Fruit fly (Drosophila melanogaster) whole organism, embryonic: ENCODE results near the gene CG10863.
A peak's percentile ranks its signal among the peaks of the same experiment; 100 is the strongest.

ENCODE experiments used
- Atf3 ChIP-seq: fragments of 200-800 bp; sonication (Bioruptor generic); optimal IDR thresholded peaks from 3 replicates; lab custom pipeline; 2016; ENCODE audit warnings: missing biosample characterization, missing genetic modification characterization
- Atf6 ChIP-seq: fragments of 200-800 bp; sonication (Bioruptor generic); IDR thresholded peaks from 2 replicates; pipeline ENCODE4 v1.3.6; 2022; ENCODE audit warnings: missing biosample characterization, missing genetic modification characterization
- BtbVII ChIP-seq: fragments of 200-800 bp; sonication (Bioruptor generic); optimal IDR thresholded peaks from 3 replicates; lab custom pipeline; 2017; ENCODE audit warnings: missing biosample characterization, mild to moderate bottlenecking, missing genetic modification characterization
- Bteb2 ChIP-seq: fragments of 200-800 bp; sonication (Bioruptor generic); optimal IDR thresholded peaks from 2 replicates; lab custom pipeline; 2016; ENCODE audit warnings: missing biosample characterization, missing genetic modification characterization
- CG12219 ChIP-seq: fragments of 200-800 bp; sonication (Bioruptor generic); optimal IDR thresholded peaks from 3 replicates; lab custom pipeline; 2018; ENCODE audit warnings: missing biosample characterization, mild to moderate bottlenecking, missing genetic modification characterization
- CG1233 ChIP-seq: fragments of 200-800 bp; sonication (Bioruptor generic); optimal IDR thresholded peaks from 4 replicates; lab custom pipeline; 2018; ENCODE audit warnings: missing biosample characterization, mild to moderate bottlenecking, missing genetic modification characterization
- CG12659 ChIP-seq: fragments of 200-800 bp; sonication (Bioruptor generic); optimal IDR thresholded peaks from 3 replicates; lab custom pipeline; 2017; ENCODE audit warnings: mild to moderate bottlenecking, missing biosample characterization, missing genetic modification reagents, missing genetic modification characterization
- CG13287 ChIP-seq: fragments of 200-800 bp; sonication (Bioruptor generic); IDR thresholded peaks from 2 replicates; pipeline ENCODE4 v1.3.6; 2022; ENCODE audit warnings: missing biosample characterization, missing genetic modification characterization; ENCODE audit not compliant: partially characterized antibody
- CG14050 ChIP-seq: fragments of 200-800 bp; sonication (Bioruptor generic); IDR thresholded peaks from 3 replicates; pipeline ENCODE4 v1.3.6; 2022; ENCODE audit warnings: missing biosample characterization, missing genetic modification characterization
- CG15073 ChIP-seq: fragments of 200-800 bp; sonication (Bioruptor generic); optimal IDR thresholded peaks from 2 replicates; lab custom pipeline; 2016; ENCODE audit warnings: missing biosample characterization, missing genetic modification characterization
- CG15479 ChIP-seq: fragments of 200-800 bp; sonication (Bioruptor generic); optimal IDR thresholded peaks from 3 replicates; lab custom pipeline; 2019; ENCODE audit warnings: missing biosample characterization, mild to moderate bottlenecking, missing genetic modification characterization, moderate library complexity
- CG2120 ChIP-seq: fragments of 200-800 bp; sonication (Bioruptor generic); optimal IDR thresholded peaks from 3 replicates; lab custom pipeline; 2016; ENCODE audit warnings: missing biosample characterization, missing genetic modification characterization
- CG2199 ChIP-seq: fragments of 200-800 bp; sonication (Bioruptor generic); IDR thresholded peaks from 3 replicates; pipeline ENCODE4 v1.3.6; 2022; ENCODE audit warnings: missing biosample characterization, missing genetic modification characterization
- CG2678 ChIP-seq: fragments of 200-800 bp; sonication (Bioruptor generic); optimal IDR thresholded peaks from 3 replicates; lab custom pipeline; 2019; ENCODE audit warnings: missing biosample characterization, mild to moderate bottlenecking, missing genetic modification characterization, moderate library complexity
- CG30403 ChIP-seq: fragments of 200-800 bp; sonication (Bioruptor generic); optimal IDR thresholded peaks from 3 replicates; lab custom pipeline; 2016; ENCODE audit warnings: missing biosample characterization, missing genetic modification characterization
- CG3065 ChIP-seq: fragments of 200-800 bp; sonication (Bioruptor generic); optimal IDR thresholded peaks from 2 replicates; lab custom pipeline; 2016; ENCODE audit warnings: missing biosample characterization, missing genetic modification characterization
- CG31365 ChIP-seq: fragments of 200-800 bp; sonication (Bioruptor generic); optimal IDR thresholded peaks from 2 replicates; lab custom pipeline; 2018; ENCODE audit warnings: missing biosample characterization, mild to moderate bottlenecking, missing genetic modification characterization
- CG31441 ChIP-seq: fragments of 200-800 bp; sonication (Bioruptor generic); IDR thresholded peaks from 2 replicates; pipeline ENCODE4 v1.3.6; 2022; ENCODE audit warnings: missing biosample characterization, missing genetic modification characterization
- CG33557 ChIP-seq: fragments of 200-800 bp; sonication (Bioruptor generic); optimal IDR thresholded peaks from 2 replicates; lab custom pipeline; 2019; ENCODE audit warnings: missing biosample characterization, mild to moderate bottlenecking, missing genetic modification characterization, moderate library complexity
- CG6854 ChIP-seq: fragments of 200-800 bp; sonication (Bioruptor generic); optimal IDR thresholded peaks from 3 replicates; lab custom pipeline; 2017; ENCODE audit warnings: missing biosample characterization, mild to moderate bottlenecking, missing genetic modification characterization
- CG9437 ChIP-seq: fragments of 200-800 bp; sonication (Bioruptor generic); optimal IDR thresholded peaks from 2 replicates; lab custom pipeline; 2018; ENCODE audit warnings: missing biosample characterization, mild to moderate bottlenecking, missing genetic modification characterization
- D ChIP-seq, 2 experiments: fragments of 200-800 bp in 1 of 2; fragments of >200 bp in 1 of 2; sonication (Bioruptor generic) in 1 of 2; optimal IDR thresholded peaks; 2 replicates in 1 of 2; 3 replicates in 1 of 2; lab custom pipeline; 2017; ENCODE audit warnings: mild to moderate bottlenecking in 1 of 2, missing biosample characterization in 1 of 2, missing genetic modification characterization in 1 of 2, missing genetic modification reagents in 1 of 2
- Dfd ChIP-seq, 2 experiments: fragments of >200 bp; optimal IDR thresholded peaks; 2 replicates each; lab custom pipeline; 2017; ENCODE audit warnings: missing biosample characterization in 2 of 2, missing genetic modification characterization in 2 of 2
- E2f2 ChIP-seq: fragments of 200-800 bp; sonication (Bioruptor generic); IDR thresholded peaks from 2 replicates; pipeline ENCODE4 v1.3.6; 2022; ENCODE audit warnings: missing biosample characterization, missing genetic modification characterization
- Fer1 ChIP-seq: fragments of 200-800 bp; sonication (Bioruptor generic); optimal IDR thresholded peaks from 2 replicates; lab custom pipeline; 2017; ENCODE audit warnings: missing biosample characterization, mild to moderate bottlenecking, missing genetic modification characterization
- TFAM ChIP-seq: fragments of 200-800 bp; sonication (Bioruptor generic); optimal IDR thresholded peaks from 2 replicates; lab custom pipeline; 2017; ENCODE audit warnings: missing biosample characterization, missing genetic modification characterization, inconsistent platforms
- Trl ChIP-seq, 3 experiments: fragments of >200 bp in 2 of 3; fragments of 200-800 bp in 1 of 3; sonication (Bioruptor generic) in 1 of 3; optimal IDR thresholded peaks; 2 replicates in 1 of 3; 3 replicates in 2 of 3; lab custom pipeline; 2016 to 2017; ENCODE audit warnings: missing biosample characterization in 1 of 3, missing genetic modification characterization in 1 of 3
- abd-A ChIP-seq: fragments of 200-800 bp; sonication (Bioruptor generic); optimal IDR thresholded peaks from 3 replicates; lab custom pipeline; 2019; ENCODE audit warnings: missing biosample characterization, mild to moderate bottlenecking, missing genetic modification characterization, moderate library complexity
- ap ChIP-seq: fragments of 200-800 bp; sonication (Bioruptor generic); IDR thresholded peaks from 2 replicates; pipeline ENCODE4 v1.3.6; 2022; ENCODE audit warnings: missing biosample characterization, missing genetic modification characterization
- ato ChIP-seq: fragments of 200-800 bp; sonication (Bioruptor generic); IDR thresholded peaks from 2 replicates; pipeline ENCODE4 v1.3.6; 2022; ENCODE audit warnings: missing biosample characterization, missing genetic modification characterization; ENCODE audit not compliant: partially characterized antibody
- bigmax ChIP-seq: fragments of 200-800 bp; sonication (Bioruptor generic); optimal IDR thresholded peaks from 2 replicates; lab custom pipeline; 2018; ENCODE audit warnings: missing biosample characterization, mild to moderate bottlenecking, missing genetic modification characterization
- chm ChIP-seq: fragments of 200-800 bp; sonication (Bioruptor generic); IDR thresholded peaks from 2 replicates; pipeline ENCODE4 v1.3.6; 2022; ENCODE audit warnings: missing biosample characterization, missing genetic modification characterization
- crol ChIP-seq: fragments of 200-800 bp; sonication (Bioruptor generic); IDR thresholded peaks from 2 replicates; pipeline ENCODE4 v1.3.6; 2022; ENCODE audit warnings: missing biosample characterization, missing genetic modification characterization
- dmrt99B ChIP-seq: fragments of 200-800 bp; sonication (Bioruptor generic); optimal IDR thresholded peaks from 2 replicates; lab custom pipeline; 2018; ENCODE audit warnings: missing biosample characterization, mild to moderate bottlenecking, missing genetic modification characterization, moderate library complexity
- gsb-n ChIP-seq: fragments of 200-800 bp; sonication (Bioruptor generic); optimal IDR thresholded peaks from 3 replicates; lab custom pipeline; 2018; ENCODE audit warnings: missing biosample characterization, mild to moderate bottlenecking, missing genetic modification characterization
- hkb ChIP-seq, 2 experiments: fragments of 200-800 bp in 1 of 2; fragments of >200 bp in 1 of 2; sonication (Bioruptor generic) in 1 of 2; IDR thresholded peaks in 1 of 2; optimal IDR thresholded peaks in 1 of 2; 2 replicates each; pipeline versions ENCODE4 v1.3.6 to Lab custom; 2017 to 2022; ENCODE audit warnings: missing biosample characterization in 1 of 2, missing genetic modification characterization in 1 of 2
- hth ChIP-seq: fragments of >200 bp; optimal IDR thresholded peaks from 2 replicates; lab custom pipeline; 2017; ENCODE audit warnings: inconsistent platforms
- nerfin-1 ChIP-seq: fragments of 200-800 bp; sonication (Bioruptor generic); optimal IDR thresholded peaks from 3 replicates; lab custom pipeline; 2019; ENCODE audit warnings: missing biosample characterization, mild to moderate bottlenecking, missing genetic modification characterization, moderate library complexity
- pho ChIP-seq: fragments of 200-800 bp; sonication (Bioruptor generic); optimal IDR thresholded peaks from 2 replicates; lab custom pipeline; 2016; ENCODE audit warnings: missing biosample characterization, missing genetic modification characterization
- ranshi ChIP-seq: fragments of 200-800 bp; sonication (Bioruptor generic); IDR thresholded peaks from 2 replicates; pipeline ENCODE4 v1.3.6; 2022; ENCODE audit warnings: missing biosample characterization, missing genetic modification characterization
- sens ChIP-seq: fragments of 200-800 bp; sonication (Bioruptor generic); peaks from one replicate; lab custom pipeline; 2016; ENCODE audit warnings: missing biosample characterization, missing genetic modification characterization
- shn ChIP-seq: fragments of 200-800 bp; sonication (Bioruptor generic); optimal IDR thresholded peaks from 3 replicates; lab custom pipeline; 2016; ENCODE audit warnings: missing biosample characterization, missing genetic modification characterization
- sisA ChIP-seq: fragments of 200-800 bp; sonication (Bioruptor generic); IDR thresholded peaks from 2 replicates; pipeline ENCODE4 v1.3.6; 2022; ENCODE audit warnings: missing biosample characterization, missing genetic modification characterization
- slp2 ChIP-seq: fragments of 200-800 bp; sonication (Bioruptor generic); optimal IDR thresholded peaks from 2 replicates; lab custom pipeline; 2016; ENCODE audit warnings: missing biosample characterization, missing genetic modification characterization
- toy ChIP-seq: fragments of 200-800 bp; sonication (Bioruptor generic); IDR thresholded peaks from 2 replicates; pipeline ENCODE4 v1.3.6; 2022; ENCODE audit warnings: missing biosample characterization, missing genetic modification characterization
- tx ChIP-seq: fragments of 200-800 bp; sonication (Bioruptor generic); optimal IDR thresholded peaks from 2 replicates; lab custom pipeline; 2016; ENCODE audit warnings: missing biosample characterization, missing genetic modification characterization
- vfl ChIP-seq: fragments of 200-800 bp; sonication (Bioruptor generic); optimal IDR thresholded peaks from 2 replicates; lab custom pipeline; 2016; ENCODE audit warnings: missing biosample characterization, missing genetic modification characterization

Gene CG10863

DNA sequence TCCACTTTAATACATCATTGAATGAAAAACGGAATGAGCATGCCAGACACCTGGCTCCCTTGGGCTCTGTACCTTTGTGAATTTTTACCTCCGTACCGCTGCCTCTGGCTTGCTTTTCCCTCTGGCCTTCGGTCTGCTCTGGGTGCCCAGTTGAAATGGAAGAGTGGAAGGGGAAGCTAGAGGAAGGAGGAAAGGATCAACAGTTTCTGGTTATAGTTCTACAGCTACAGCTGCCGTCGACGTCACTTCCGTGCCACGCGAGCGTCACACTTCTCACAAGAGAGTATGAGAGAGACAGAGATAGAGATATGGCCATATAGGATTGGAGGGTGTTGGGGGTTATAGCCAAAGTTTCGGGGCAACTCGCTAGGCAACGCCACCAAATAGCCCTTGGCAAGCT lies 37.8 kb upstream of the CG10863 start (continued):
- TF ChIP-seq CG2120 (GFP tag; lab: Kevin White, UChicago) (no peak), crol (GFP tag; lab: Robert Waterston, UW) (peak; percentile 25; the same call in 1 of the 2 replicates), CG6854 (GFP tag; lab: Kevin White, UChicago) (no peak), CG3065 (GFP tag; lab: Kevin White, UChicago) (no peak)
- TF ChIP-seq, all 482 proteins: peak for 10

DNA sequence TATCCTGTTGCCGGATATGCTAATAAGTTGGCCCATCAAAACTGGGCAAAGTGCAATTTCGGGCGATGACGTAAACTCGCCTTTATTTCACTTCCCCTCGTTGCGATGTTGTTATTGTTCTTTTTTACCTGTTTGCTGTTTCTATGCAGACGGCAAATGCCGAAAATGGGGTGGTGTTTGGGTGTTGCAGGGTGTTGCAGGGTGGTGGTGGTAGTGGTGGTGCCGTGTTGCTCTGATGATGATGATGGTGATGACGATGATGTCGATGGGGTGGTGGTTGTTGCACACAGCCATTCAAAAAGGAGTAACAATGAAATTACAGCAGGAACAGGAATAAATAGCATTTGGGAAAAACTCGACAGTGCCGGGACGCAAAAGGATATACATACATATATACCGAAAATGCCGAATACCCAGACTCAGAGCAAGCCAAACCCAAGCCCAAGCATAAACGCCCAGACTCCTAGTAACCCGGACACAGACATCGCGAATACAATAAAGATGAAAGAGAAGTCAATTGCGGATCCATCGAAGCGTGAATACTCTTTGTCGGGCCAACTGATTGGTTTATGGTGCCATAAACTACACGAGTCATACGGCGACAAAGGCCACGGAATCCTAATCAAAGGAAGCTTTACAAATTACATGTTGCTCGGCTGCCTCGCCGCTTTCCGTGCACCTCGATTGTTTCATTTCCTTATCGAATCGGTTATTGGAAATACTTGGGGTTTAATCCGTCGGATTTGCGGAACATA lies 36.7 kb upstream of the CG10863 start:
- no peak for TF ChIP-seq E2f2
- TF ChIP-seq D (optimal IDR thresholded peaks at IDR 0.05; lab: Kevin White, UChicago) = no peak
- TF ChIP-seq D (GFP tag; optimal IDR thresholded peaks at IDR 0.05; lab: Kevin White, UChicago) = no peak
- no peak for TF ChIP-seq sisA (GFP tag; lab: Robert Waterston, UW)
- no peak for TF ChIP-seq tx (GFP tag; lab: Kevin White, UChicago)
- peak; percentile 41 for TF ChIP-seq CG15479 (GFP tag; lab: Kevin White, UChicago)
- TF ChIP-seq CG31365 (tag; lab: Kevin White, UChicago) = no peak
- no peak for TF ChIP-seq slp2
- no peak for TF ChIP-seq vfl (GFP tag; lab: Kevin White, UChicago)
- TF ChIP-seq Atf3 = no peak
- TF ChIP-seq bigmax = no peak
- no peak for TF ChIP-seq CG30403 (GFP tag; lab: Kevin White, UChicago)
- no peak for TF ChIP-seq CG2678 (tag; lab: Kevin White, UChicago)
- TF ChIP-seq Atf6 (GFP tag; lab: Robert Waterston, UW) = no peak
- no peak for TF ChIP-seq pho
- no peak for TF ChIP-seq hkb (optimal IDR thresholded peaks at IDR 0.05; lab: Kevin White, UChicago)
- TF ChIP-seq hkb (GFP tag; IDR thresholded peaks at IDR 0.05; lab: Robert Waterston, UW) = no peak
- TF ChIP-seq CG15073 = no peak
- TF ChIP-seq toy (GFP tag; lab: Robert Waterston, UW) = no peak
- TF ChIP-seq ap = no peak
- peak; percentile 48 for TF ChIP-seq abd-A
- no peak for TF ChIP-seq ato (GFP tag; lab: Robert Waterston, UW)
- TF ChIP-seq Fer1 (GFP tag; lab: Kevin White, UChicago) = no peak
- TF ChIP-seq hth (lab: Kevin White, UChicago) = no peak
- TF ChIP-seq CG13287 (GFP tag; lab: Robert Waterston, UW) = no peak
- TF ChIP-seq ranshi = no peak
- no peak for TF ChIP-seq Trl (optimal IDR thresholded peaks at IDR 0.05; lab: Kevin White, UChicago)
- TF ChIP-seq Trl (GFP tag; optimal IDR thresholded peaks at IDR 0.05; lab: Kevin White, UChicago) = no peak
- peak; percentile 67 for TF ChIP-seq nerfin-1 (tag; lab: Kevin White, UChicago)
- no peak for TF ChIP-seq shn (GFP tag; lab: Kevin White, UChicago)
- no peak for TF ChIP-seq CG12659 (GFP tag; lab: Kevin White, UChicago)
- TF ChIP-seq chm (GFP tag; lab: Robert Waterston, UW) = peak; percentile 15; the same call in 1 of the 2 replicates
- TF ChIP-seq CG33557 (GFP tag; lab: Kevin White, UChicago) = no peak
- no peak for TF ChIP-seq dmrt99B
- TF ChIP-seq CG1233 (GFP tag; lab: Kevin White, UChicago) = no peak
- no peak for TF ChIP-seq Bteb2 (GFP tag; lab: Kevin White, UChicago)
- TF ChIP-seq sens (GFP tag; lab: Kevin White, UChicago) = no peak
- no peak for TF ChIP-seq CG12219 (GFP tag; lab: Kevin White, UChicago)
- peak; percentile 3 for TF ChIP-seq gsb-n
- TF ChIP-seq CG31441 = no peak
- no peak for TF ChIP-seq BtbVII (GFP tag; lab: Kevin White, UChicago)
- TF ChIP-seq Dfd (GFP tag; optimal IDR thresholded peaks at IDR 0.05; lab: Kevin White, UChicago) = no peak
- TF ChIP-seq CG9437 (GFP tag; lab: Kevin White, UChicago) = no peak
- no peak for TF ChIP-seq CG2199 (GFP tag; lab: Robert Waterston, UW)
- no peak for TF ChIP-seq CG14050 (GFP tag; lab: Robert Waterston, UW)
- no peak for TF ChIP-seq TFAM (GFP tag; lab: Kevin White, UChicago)
